Fruit fly (Drosophila melanogaster) whole organism, embryonic: Measurements from ENCODE around the gene cno.

Experiments
- BtbVII ChIP-seq: fragments of 200-800 bp; sonication (Bioruptor generic); optimal IDR thresholded peaks from 3 replicates; lab custom pipeline; 2017; ENCODE audit warnings: missing biosample characterization, mild to moderate bottlenecking, missing genetic modification characterization
- CG10274 ChIP-seq: fragments of 200-800 bp; sonication (Bioruptor generic); optimal IDR thresholded peaks from 3 replicates; lab custom pipeline; 2017; ENCODE audit warnings: missing biosample characterization, mild to moderate bottlenecking, missing genetic modification characterization
- CG10462 ChIP-seq: fragments of 200-800 bp; sonication (Bioruptor generic); optimal IDR thresholded peaks from 2 replicates; lab custom pipeline; 2016; ENCODE audit warnings: missing biosample characterization, missing genetic modification characterization
- CG10543 ChIP-seq: fragments of 200-800 bp; sonication (Bioruptor generic); optimal IDR thresholded peaks from 3 replicates; lab custom pipeline; 2017; ENCODE audit warnings: missing biosample characterization, mild to moderate bottlenecking, missing genetic modification characterization, moderate library complexity
- CG11560 ChIP-seq: fragments of 200-800 bp; sonication (Bioruptor generic); IDR thresholded peaks from 3 replicates; pipeline ENCODE4 v1.3.6; 2022; ENCODE audit warnings: missing biosample characterization, missing genetic modification characterization
- CG12299 ChIP-seq: fragments of 200-800 bp; sonication (Bioruptor generic); optimal IDR thresholded peaks from 2 replicates; lab custom pipeline; 2018; ENCODE audit warnings: missing biosample characterization, mild to moderate bottlenecking, missing genetic modification characterization
- CG14710 ChIP-seq: fragments of 200-800 bp; sonication (Bioruptor generic); optimal IDR thresholded peaks from 3 replicates; lab custom pipeline; 2019; ENCODE audit warnings: missing biosample characterization, mild to moderate bottlenecking, missing genetic modification characterization, moderate library complexity
- CG14860 ChIP-seq: fragments of 200-800 bp; sonication (Bioruptor generic); IDR thresholded peaks from 3 replicates; pipeline ENCODE4 v1.3.6; 2022; ENCODE audit warnings: missing biosample characterization, missing genetic modification characterization; ENCODE audit not compliant: partially characterized antibody
- CG15269 ChIP-seq: fragments of 200-800 bp; sonication (Bioruptor generic); optimal IDR thresholded peaks from 2 replicates; lab custom pipeline; 2018; ENCODE audit warnings: missing biosample characterization, mild to moderate bottlenecking, missing genetic modification characterization, moderate library complexity
- CG15514 ChIP-seq: fragments of 200-800 bp; sonication (Bioruptor generic); optimal IDR thresholded peaks from 3 replicates; lab custom pipeline; 2017; ENCODE audit warnings: missing biosample characterization, missing genetic modification characterization, mild to moderate bottlenecking, moderate library complexity, missing genetic modification reagents
- CG18764 ChIP-seq: fragments of 200-800 bp; sonication (Bioruptor generic); optimal IDR thresholded peaks from 3 replicates; lab custom pipeline; 2016; ENCODE audit warnings: missing biosample characterization, missing genetic modification characterization
- CG2199 ChIP-seq: fragments of 200-800 bp; sonication (Bioruptor generic); IDR thresholded peaks from 3 replicates; pipeline ENCODE4 v1.3.6; 2022; ENCODE audit warnings: missing biosample characterization, missing genetic modification characterization
- CG30020 ChIP-seq: fragments of 200-800 bp; optimal IDR thresholded peaks from 2 replicates; lab custom pipeline; 2019; ENCODE audit warnings: missing biosample characterization, mild to moderate bottlenecking, missing genetic modification characterization, moderate library complexity
- CG3163 ChIP-seq: fragments of 200-800 bp; sonication (Bioruptor generic); optimal IDR thresholded peaks from 3 replicates; lab custom pipeline; 2016; ENCODE audit warnings: missing biosample characterization, missing genetic modification characterization
- CG32772 ChIP-seq: fragments of 200-800 bp; sonication (Bioruptor generic); IDR thresholded peaks from 2 replicates; pipeline ENCODE4 v1.3.6; 2022; ENCODE audit warnings: missing biosample characterization, missing genetic modification characterization
- CG33213 ChIP-seq: fragments of 200-800 bp; sonication (Bioruptor generic); optimal IDR thresholded peaks from 3 replicates; lab custom pipeline; 2016; ENCODE audit warnings: missing biosample characterization, missing genetic modification characterization
- CG3407 ChIP-seq: fragments of 200-800 bp; sonication (Bioruptor generic); optimal IDR thresholded peaks from 2 replicates; lab custom pipeline; 2018; ENCODE audit warnings: missing biosample characterization, mild to moderate bottlenecking, missing genetic modification characterization
- CG3726 ChIP-seq: fragments of 200-800 bp; sonication (Bioruptor generic); IDR thresholded peaks from 3 replicates; pipeline ENCODE4, ENCODE4 v1.3.6; 2022; ENCODE audit warnings: missing biosample characterization, missing genetic modification characterization
- CG4707 ChIP-seq: fragments of 200-800 bp; sonication (Bioruptor generic); optimal IDR thresholded peaks from 2 replicates; lab custom pipeline; 2018; ENCODE audit warnings: missing biosample characterization, mild to moderate bottlenecking, missing genetic modification characterization, moderate library complexity
- CG8944 ChIP-seq: fragments of 200-800 bp; sonication (Bioruptor generic); optimal IDR thresholded peaks from 3 replicates; lab custom pipeline; 2016; ENCODE audit warnings: missing biosample characterization, missing genetic modification characterization
- D ChIP-seq, 2 experiments: fragments of 200-800 bp in 1 of 2; fragments of >200 bp in 1 of 2; sonication (Bioruptor generic) in 1 of 2; optimal IDR thresholded peaks; 2 replicates in 1 of 2; 3 replicates in 1 of 2; lab custom pipeline; 2017; ENCODE audit warnings: mild to moderate bottlenecking in 1 of 2, missing biosample characterization in 1 of 2, missing genetic modification characterization in 1 of 2, missing genetic modification reagents in 1 of 2
- Gug ChIP-seq: fragments of 200-800 bp; sonication (Bioruptor generic); IDR thresholded peaks from 4 replicates; pipeline ENCODE4 v1.3.6; 2022; ENCODE audit warnings: missing biosample characterization, missing genetic modification characterization
- H15 ChIP-seq: fragments of 200-800 bp; sonication (Bioruptor generic); IDR thresholded peaks from 3 replicates; pipeline ENCODE4 v1.3.6; 2022; ENCODE audit warnings: missing biosample characterization, missing genetic modification characterization
- HLH54F ChIP-seq: fragments of 200-800 bp; sonication (Bioruptor generic); optimal IDR thresholded peaks from 3 replicates; lab custom pipeline; 2016; ENCODE audit warnings: missing biosample characterization, missing genetic modification characterization
- Hmr ChIP-seq: fragments of 200-800 bp; sonication (Bioruptor generic); optimal IDR thresholded peaks from 3 replicates; lab custom pipeline; 2017; ENCODE audit warnings: mild to moderate bottlenecking, missing biosample characterization, missing genetic modification reagents, missing genetic modification characterization
- Max ChIP-seq: fragments of 200-800 bp; sonication (Bioruptor generic); optimal IDR thresholded peaks from 2 replicates; lab custom pipeline; 2016; ENCODE audit warnings: missing biosample characterization, mild to moderate bottlenecking, missing genetic modification characterization
- NC2α ChIP-seq: fragments of 200-800 bp; sonication (Bioruptor generic); optimal IDR thresholded peaks from 2 replicates; lab custom pipeline; 2016; ENCODE audit warnings: missing biosample characterization, missing genetic modification characterization
- Nf-YB ChIP-seq: fragments of 200-800 bp; sonication (Bioruptor generic); optimal IDR thresholded peaks from 3 replicates; lab custom pipeline; 2019; ENCODE audit warnings: missing biosample characterization, mild to moderate bottlenecking, missing genetic modification characterization, moderate library complexity
- Xbp1 ChIP-seq: fragments of 200-800 bp; sonication (Bioruptor generic); optimal IDR thresholded peaks from 3 replicates; lab custom pipeline; 2016; ENCODE audit warnings: missing biosample characterization, mild to moderate bottlenecking, missing genetic modification characterization
- al ChIP-seq: fragments of 200-800 bp; sonication (Bioruptor generic); IDR thresholded peaks from 2 replicates; pipeline ENCODE4 v1.3.6; 2022; ENCODE audit warnings: missing biosample characterization, missing genetic modification characterization
- amos ChIP-seq: fragments of 200-800 bp; sonication (Bioruptor generic); IDR thresholded peaks from 2 replicates; pipeline ENCODE4 v1.3.6; 2022; ENCODE audit warnings: missing biosample characterization, missing genetic modification characterization; ENCODE audit not compliant: partially characterized antibody
- ash1 ChIP-seq: fragments of 200-800 bp; sonication (Bioruptor generic); optimal IDR thresholded peaks from 2 replicates; lab custom pipeline; 2018; ENCODE audit warnings: missing biosample characterization, mild to moderate bottlenecking, missing genetic modification characterization
- br ChIP-seq: fragments of >200 bp; optimal IDR thresholded peaks from 2 replicates; lab custom pipeline; 2017
- bsh ChIP-seq, 2 experiments: fragments of 200-800 bp; sonication (Bioruptor generic); optimal IDR thresholded peaks; 2 replicates each; lab custom pipeline; 2017 to 2018; ENCODE audit warnings: mild to moderate bottlenecking in 2 of 2, missing biosample characterization in 2 of 2, missing genetic modification characterization in 2 of 2, moderate library complexity in 1 of 2
- cad ChIP-seq: fragments of >200 bp; optimal IDR thresholded peaks from 2 replicates; lab custom pipeline; 2017; ENCODE audit warnings: missing biosample characterization, missing genetic modification characterization
- crp ChIP-seq, 2 experiments: fragments of 200-800 bp; sonication (Bioruptor generic); optimal IDR thresholded peaks; 2 replicates in 1 of 2; 3 replicates in 1 of 2; lab custom pipeline; 2017; ENCODE audit warnings: missing biosample characterization in 2 of 2, missing genetic modification characterization in 2 of 2, mild to moderate bottlenecking in 1 of 2, moderate library complexity in 1 of 2
- fu2 ChIP-seq: fragments of 200-800 bp; sonication (Bioruptor generic); optimal IDR thresholded peaks from 2 replicates; lab custom pipeline; 2016; ENCODE audit warnings: missing biosample characterization, missing genetic modification characterization
- gsb-n ChIP-seq: fragments of 200-800 bp; sonication (Bioruptor generic); optimal IDR thresholded peaks from 3 replicates; lab custom pipeline; 2018; ENCODE audit warnings: missing biosample characterization, mild to moderate bottlenecking, missing genetic modification characterization
- luna ChIP-seq: fragments of 200-800 bp; sonication (Bioruptor generic); optimal IDR thresholded peaks from 2 replicates; lab custom pipeline; 2016; ENCODE audit warnings: missing biosample characterization, missing genetic modification characterization
- nerfin-2 ChIP-seq: fragments of 200-800 bp; sonication (Bioruptor generic); IDR thresholded peaks from 2 replicates; pipeline ENCODE4 v1.3.6; 2022; ENCODE audit warnings: missing biosample characterization, missing genetic modification characterization; ENCODE audit not compliant: partially characterized antibody
- oc ChIP-seq: fragments of 200-800 bp; sonication (Bioruptor generic); optimal IDR thresholded peaks from 2 replicates; lab custom pipeline; 2018; ENCODE audit warnings: missing biosample characterization, mild to moderate bottlenecking, missing genetic modification characterization, moderate library complexity
- odd ChIP-seq: fragments of 200-800 bp; sonication (Bioruptor generic); optimal IDR thresholded peaks from 2 replicates; lab custom pipeline; 2017; ENCODE audit warnings: missing biosample characterization, mild to moderate bottlenecking, missing genetic modification characterization
- org-1 ChIP-seq: fragments of 200-800 bp; sonication (Bioruptor generic); optimal IDR thresholded peaks from 2 replicates; lab custom pipeline; 2017; ENCODE audit warnings: missing biosample characterization, missing genetic modification characterization
- peb ChIP-seq: fragments of 200-800 bp; sonication (Bioruptor generic); IDR thresholded peaks from 2 replicates; pipeline ENCODE4 v1.3.6; 2022; ENCODE audit warnings: missing biosample characterization, missing genetic modification characterization
- phol ChIP-seq: fragments of 200-800 bp; sonication (Bioruptor generic); optimal IDR thresholded peaks from 3 replicates; lab custom pipeline; 2018; ENCODE audit warnings: missing biosample characterization, mild to moderate bottlenecking, missing genetic modification characterization, moderate library complexity
- run ChIP-seq: fragments of 200-800 bp; sonication (Bioruptor generic); optimal IDR thresholded peaks from 3 replicates; lab custom pipeline; 2018; ENCODE audit warnings: missing biosample characterization, mild to moderate bottlenecking, missing genetic modification characterization
- sim ChIP-seq: fragments of 200-800 bp; sonication (Bioruptor generic); IDR thresholded peaks from 2 replicates; pipeline ENCODE4 v1.3.6; 2022; ENCODE audit warnings: missing biosample characterization, missing genetic modification characterization
- stwl ChIP-seq: fragments of 200-800 bp; sonication (Bioruptor generic); optimal IDR thresholded peaks from 3 replicates; lab custom pipeline; 2018; ENCODE audit warnings: missing biosample characterization, mild to moderate bottlenecking, missing genetic modification characterization, moderate library complexity
- tap ChIP-seq: fragments of 200-800 bp; optimal IDR thresholded peaks from 3 replicates; lab custom pipeline; 2019; ENCODE audit warnings: missing biosample characterization, mild to moderate bottlenecking, missing genetic modification characterization, moderate library complexity
- usp ChIP-seq: fragments of >200 bp; optimal IDR thresholded peaks from 2 replicates; lab custom pipeline; 2017; ENCODE audit warnings: missing biosample characterization, missing genetic modification characterization

Gene cno

dm6 chr3R:5127790-5128243 is 89.4 kb downstream of the cno start, which contains the start of gene RabGGTa (continued):
- peak; percentile 42 for TF ChIP-seq CG4707 (GFP tag; lab: Kevin White, UChicago)
- peak; percentile 43 for TF ChIP-seq Nf-YB (GFP tag; lab: Kevin White, UChicago)
- TF ChIP-seq cad (GFP tag; lab: Kevin White, UChicago), result no peak
- TF ChIP-seq ash1 (GFP tag; lab: Kevin White, UChicago), result no peak
- no peak for TF ChIP-seq CG10543 (GFP tag; lab: Kevin White, UChicago)
- TF ChIP-seq tap (tag; lab: Kevin White, UChicago), result peak; percentile 59
- TF ChIP-seq H15, result peak; percentile 54; the same call in 1 of the 3 replicates
- TF ChIP-seq run (tag; lab: Kevin White, UChicago), result peak; percentile 49
- TF ChIP-seq CG3407 (GFP tag; lab: Kevin White, UChicago), result peak; percentile 27
- TF ChIP-seq HLH54F, result peak; percentile 72
- no peak for TF ChIP-seq CG14860 (GFP tag; lab: Robert Waterston, UW)
- peak; percentile 17 for TF ChIP-seq org-1 (GFP tag; lab: Kevin White, UChicago)
- TF ChIP-seq stwl (tag; lab: Kevin White, UChicago), result peak; percentile 49
- no peak for TF ChIP-seq br (lab: Kevin White, UChicago)
- peak; percentile 20 for TF ChIP-seq CG18764
- peak; percentile 38 for TF ChIP-seq CG30020 (tag; lab: Kevin White, UChicago)
- no peak for TF ChIP-seq sim (GFP tag; lab: Robert Waterston, UW)
- peak; percentile 76 for TF ChIP-seq phol (tag; lab: Kevin White, UChicago)
- TF ChIP-seq crp (GFP tag; optimal IDR thresholded peaks at IDR 0.05; lab: Kevin White, UChicago), result peak in 1 of 2 experiments; percentile 0
- peak; percentile 42; the same call in 1 of the 2 replicates for TF ChIP-seq al (GFP tag; lab: Robert Waterston, UW)
- peak; percentile 71 for TF ChIP-seq CG14710
- TF ChIP-seq CG8944 (GFP tag; lab: Kevin White, UChicago), result peak; percentile 28
- TF ChIP-seq CG2199, result 0 out of 3 replicates have a peak, but pooled peaks have one; percentile 16
- no peak for TF ChIP-seq CG10274 (GFP tag; lab: Kevin White, UChicago)
- no peak for TF ChIP-seq luna (GFP tag; lab: Kevin White, UChicago)
- TF ChIP-seq nerfin-2, result no peak
- peak in 1 of 2 experiments; percentile 76 for TF ChIP-seq bsh (GFP tag; optimal IDR thresholded peaks at IDR 0.05; lab: Kevin White, UChicago)
- TF ChIP-seq fu2 (GFP tag; lab: Kevin White, UChicago), result peak; percentile 35
- no peak for TF ChIP-seq usp (GFP tag; lab: Kevin White, UChicago)
- TF ChIP-seq CG3726, result 0 out of 3 replicates have a peak, but pooled peaks have one; percentile 62
- TF ChIP-seq NC2α (GFP tag; lab: Kevin White, UChicago), result no peak
- TF ChIP-seq Max (GFP tag; lab: Kevin White, UChicago), result peak; percentile 20
- peak; percentile 33 for TF ChIP-seq CG3163 (GFP tag; lab: Kevin White, UChicago)
- TF ChIP-seq CG32772 (GFP tag; lab: Robert Waterston, UW), result 0 out of 2 replicates have a peak, but pooled peaks have one; percentile 35
- no peak for TF ChIP-seq oc (tag; lab: Kevin White, UChicago)
- peak; percentile 66 for TF ChIP-seq gsb-n (tag; lab: Kevin White, UChicago)
- TF ChIP-seq amos (GFP tag; lab: Robert Waterston, UW), result no peak
- TF ChIP-seq CG10462 (GFP tag; lab: Kevin White, UChicago), result peak; percentile 4
- peak; percentile 40 for TF ChIP-seq CG15514 (GFP tag; lab: Kevin White, UChicago)
- peak; percentile 55 for TF ChIP-seq CG12299
- peak; percentile 34 for TF ChIP-seq odd
- no peak for TF ChIP-seq D (optimal IDR thresholded peaks at IDR 0.05; lab: Kevin White, UChicago)
- TF ChIP-seq D (GFP tag; optimal IDR thresholded peaks at IDR 0.05; lab: Kevin White, UChicago), result peak; percentile 57
- no peak for TF ChIP-seq Gug
- peak; percentile 43 for TF ChIP-seq BtbVII (GFP tag; lab: Kevin White, UChicago)
- TF ChIP-seq Xbp1 (GFP tag; lab: Kevin White, UChicago), result peak; percentile 66
- no peak for TF ChIP-seq CG11560 (tag; lab: Robert Waterston, UW)
- no peak for TF ChIP-seq peb (GFP tag; lab: Robert Waterston, UW)
- TF ChIP-seq CG15269 (tag; lab: Kevin White, UChicago), result peak; percentile 73
- peak; percentile 72 for TF ChIP-seq Hmr (GFP tag; lab: Kevin White, UChicago)
- TF ChIP-seq CG33213 (GFP tag; lab: Kevin White, UChicago), result peak; percentile 2
